Worm (Caenorhabditis elegans) whole organism, late embryonic: ENCODE results near the gene F58E1.13.
A peak's percentile ranks its signal among the peaks of the same experiment; 100 is the strongest.
"Not testable (repeated sequence)": the region's sequence is repeated elsewhere in the genome, so short reads cannot be mapped to it uniquely, and the experiment has no call there.

Experiments used
- C38D4.7 ChIP-seq: fragments of 200-800 bp; sonication (Bioruptor generic); optimal IDR thresholded peaks from 2 replicates; lab custom pipeline; 2018; ENCODE audit warnings: mild to moderate bottlenecking, missing genetic modification characterization, moderate library complexity, missing compliant biosample characterization
- F13H6.1 ChIP-seq: sonication (generic microtip); optimal IDR thresholded peaks from 2 replicates; lab custom pipeline; 2016; ENCODE audit warnings: missing genetic modification characterization, missing compliant biosample characterization
- K02D7.2 ChIP-seq: sonication (generic microtip); optimal IDR thresholded peaks from 2 replicates; lab custom pipeline; 2017; ENCODE audit warnings: mild to moderate bottlenecking, missing genetic modification characterization, missing compliant biosample characterization
- K09A11.1 ChIP-seq: sonication (generic microtip); optimal IDR thresholded peaks from 2 replicates; lab custom pipeline; 2017; ENCODE audit warnings: antibody characterized with exemption, mild to moderate bottlenecking, missing genetic modification characterization, missing compliant biosample characterization; ENCODE audit not compliant: insufficient read depth
- ahr-1 ChIP-seq: sonication (generic microtip); optimal IDR thresholded peaks from 2 replicates; lab custom pipeline; 2016; ENCODE audit warnings: missing genetic modification characterization, missing compliant biosample characterization
- ceh-19 ChIP-seq: fragments of 200-800 bp; sonication (Bioruptor generic); optimal IDR thresholded peaks from 2 replicates; lab custom pipeline; 2018; ENCODE audit warnings: mild to moderate bottlenecking, missing genetic modification characterization, missing compliant biosample characterization
- ceh-22 ChIP-seq: sonication (generic microtip); optimal IDR thresholded peaks from 2 replicates; lab custom pipeline; 2017; ENCODE audit warnings: missing biosample characterization, missing genetic modification characterization
- ceh-30 ChIP-seq: fragments of 150-350 bp; optimal IDR thresholded peaks from 2 replicates; lab custom pipeline; 2014; ENCODE audit warnings: missing biosample characterization, missing genetic modification characterization
- ceh-31 ChIP-seq: sonication (generic microtip); optimal IDR thresholded peaks from 2 replicates; lab custom pipeline; 2016; ENCODE audit warnings: missing genetic modification characterization, missing compliant biosample characterization
- ceh-48 ChIP-seq: sonication (generic microtip); optimal IDR thresholded peaks from 2 replicates; lab custom pipeline; 2016; ENCODE audit warnings: missing genetic modification characterization, inconsistent platforms, missing compliant biosample characterization
- che-1 ChIP-seq: sonication (generic microtip); optimal IDR thresholded peaks from 2 replicates; lab custom pipeline; 2016; ENCODE audit warnings: mild to moderate bottlenecking, missing genetic modification characterization, missing compliant biosample characterization
- dve-1 ChIP-seq: sonication (generic microtip); optimal IDR thresholded peaks from 2 replicates; lab custom pipeline; 2017; ENCODE audit warnings: antibody characterized with exemption, mild to moderate bottlenecking, missing genetic modification characterization, missing compliant biosample characterization
- elt-2 ChIP-seq: sonication (generic microtip); optimal IDR thresholded peaks from 2 replicates; lab custom pipeline; 2016; ENCODE audit warnings: missing genetic modification reagents, missing genetic modification characterization, missing compliant biosample characterization
- eyg-1 ChIP-seq: sonication (generic microtip); optimal IDR thresholded peaks from 2 replicates; lab custom pipeline; 2016; ENCODE audit warnings: missing genotype, missing genetic modification characterization, missing compliant biosample characterization
- fkh-10 ChIP-seq: fragments of 150-350 bp; optimal IDR thresholded peaks from 2 replicates; lab custom pipeline; 2014; ENCODE audit warnings: missing biosample characterization, missing genetic modification reagents, missing genetic modification characterization
- hlh-13 ChIP-seq: fragments of 200-800 bp; sonication (Bioruptor generic); optimal IDR thresholded peaks from 2 replicates; lab custom pipeline; 2018; ENCODE audit warnings: mild to moderate bottlenecking, missing genetic modification characterization, missing compliant biosample characterization
- hlh-30 ChIP-seq: sonication (generic microtip); optimal IDR thresholded peaks from 2 replicates; lab custom pipeline; 2017; ENCODE audit warnings: antibody characterized with exemption, missing genetic modification characterization, missing compliant biosample characterization; ENCODE audit not compliant: insufficient read depth
- lin-11 ChIP-seq: fragments of 200-800 bp; sonication (Bioruptor generic); optimal IDR thresholded peaks from 2 replicates; lab custom pipeline; 2018; ENCODE audit warnings: mild to moderate bottlenecking, missing genetic modification characterization, missing compliant biosample characterization
- madf-2 ChIP-seq: sonication (generic microtip); optimal IDR thresholded peaks from 2 replicates; lab custom pipeline; 2017; ENCODE audit warnings: missing genetic modification characterization, missing compliant biosample characterization
- nhr-11 ChIP-seq: fragments of 150-350 bp; optimal IDR thresholded peaks from 2 replicates; lab custom pipeline; 2014; ENCODE audit warnings: missing biosample characterization, missing genetic modification characterization
- odd-2 ChIP-seq: sonication (generic microtip); optimal IDR thresholded peaks from 2 replicates; lab custom pipeline; 2017; ENCODE audit warnings: antibody characterized with exemption, mild to moderate bottlenecking, missing genetic modification characterization, missing compliant biosample characterization
- pha-4 ChIP-seq: fragments of 150-350 bp; optimal IDR thresholded peaks from 2 replicates; lab custom pipeline; 2018; ENCODE audit warnings: missing biosample characterization, missing genetic modification reagents, missing genetic modification characterization
- ref-2 ChIP-seq: sonication (generic microtip); optimal IDR thresholded peaks from 2 replicates; lab custom pipeline; 2016; ENCODE audit warnings: missing genetic modification characterization, missing compliant biosample characterization
- rnt-1 ChIP-seq: sonication (generic microtip); optimal IDR thresholded peaks from 2 replicates; lab custom pipeline; 2016; ENCODE audit warnings: missing genetic modification characterization, missing compliant biosample characterization
- sdc-2 ChIP-seq: sonication (generic microtip); optimal IDR thresholded peaks from 2 replicates; lab custom pipeline; 2016; ENCODE audit warnings: missing genotype, missing genetic modification characterization, missing compliant biosample characterization
- tbx-2 ChIP-seq: sonication (generic microtip); optimal IDR thresholded peaks from 2 replicates; lab custom pipeline; 2016; ENCODE audit warnings: missing genetic modification characterization, missing compliant biosample characterization
- tbx-7 ChIP-seq: sonication (generic microtip); optimal IDR thresholded peaks from 2 replicates; lab custom pipeline; 2016; ENCODE audit warnings: missing genotype, missing genetic modification characterization, missing compliant biosample characterization
- unc-3 ChIP-seq, 2 experiments: fragments of 200-800 bp in 1 of 2; sonication (Bioruptor generic) in 1 of 2; sonication (generic microtip) in 1 of 2; conservative IDR thresholded peaks in 1 of 2; optimal IDR thresholded peaks in 1 of 2; 2 replicates each; pipeline versions ENCODE4 v1.3.6 to Lab custom; 2016 to 2022; ENCODE audit warnings: missing compliant biosample characterization in 2 of 2, missing genetic modification characterization in 2 of 2, missing genetic modification reagents in 1 of 2
- unc-42 ChIP-seq: sonication (generic microtip); optimal IDR thresholded peaks from 2 replicates; lab custom pipeline; 2016; ENCODE audit warnings: missing genotype, missing genetic modification characterization, missing compliant biosample characterization
- unc-86 ChIP-seq: sonication (generic microtip); optimal IDR thresholded peaks from 2 replicates; lab custom pipeline; 2016; ENCODE audit warnings: missing genetic modification characterization, missing compliant biosample characterization
- ztf-16 ChIP-seq: sonication (generic microtip); optimal IDR thresholded peaks from 2 replicates; lab custom pipeline; 2017; ENCODE audit warnings: missing genetic modification characterization, missing compliant biosample characterization

F58E1.13 gene

DNA sequence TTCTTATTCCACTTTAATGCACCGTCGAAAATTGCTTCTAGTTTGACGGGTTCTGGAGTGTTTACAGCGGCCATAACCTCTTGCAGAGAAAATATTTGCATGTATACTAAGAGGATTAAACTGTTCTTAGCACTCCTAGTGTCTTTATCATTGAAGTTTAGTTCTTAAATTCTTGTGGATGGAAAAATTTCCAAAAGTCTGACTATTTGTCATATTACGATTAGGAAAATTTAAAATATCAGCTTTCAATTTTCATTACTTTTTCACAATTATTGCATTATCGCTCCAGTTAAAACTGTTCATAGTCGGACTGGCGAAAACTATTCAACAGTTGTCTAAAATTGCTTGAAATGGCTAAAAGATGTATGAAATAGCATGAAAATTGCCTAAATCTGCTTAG lies 34.8 kb downstream of the F58E1.13 start, which contains the start of gene ZC204.13:
ZC204.13 (minus strand) TSS at position 101 of the 400 bp plus-strand sequence.
- not testable (repeated sequence) for TF ChIP-seq K09A11.1 (tag; lab: Kevin White, UChicago); madf-2; hlh-13 (GFP tag; lab: Kevin White, UChicago)

DNA sequence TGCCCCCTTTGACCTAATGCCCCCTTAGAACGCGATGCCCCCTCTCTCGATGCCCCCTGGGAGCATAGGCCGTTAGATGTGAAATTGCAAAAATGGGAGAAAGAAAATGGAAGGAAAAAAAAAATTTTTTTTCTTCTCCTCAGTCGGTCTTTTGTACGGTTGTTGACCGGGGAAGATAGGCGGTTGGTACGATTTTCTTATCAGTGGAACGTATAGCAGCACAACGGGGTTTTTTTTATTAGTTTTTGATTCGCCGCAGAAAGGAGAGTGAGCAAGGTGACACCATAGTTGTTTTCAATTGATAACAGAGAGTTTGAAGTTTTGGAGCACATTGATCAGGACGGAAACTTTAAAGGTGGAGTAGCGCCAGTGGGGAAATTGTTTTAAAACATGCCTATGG lies 35.9 kb downstream of the F58E1.13 start:
- peak; percentile 16 for TF ChIP-seq elt-2 (tag; lab: Kevin White, UChicago)

DNA sequence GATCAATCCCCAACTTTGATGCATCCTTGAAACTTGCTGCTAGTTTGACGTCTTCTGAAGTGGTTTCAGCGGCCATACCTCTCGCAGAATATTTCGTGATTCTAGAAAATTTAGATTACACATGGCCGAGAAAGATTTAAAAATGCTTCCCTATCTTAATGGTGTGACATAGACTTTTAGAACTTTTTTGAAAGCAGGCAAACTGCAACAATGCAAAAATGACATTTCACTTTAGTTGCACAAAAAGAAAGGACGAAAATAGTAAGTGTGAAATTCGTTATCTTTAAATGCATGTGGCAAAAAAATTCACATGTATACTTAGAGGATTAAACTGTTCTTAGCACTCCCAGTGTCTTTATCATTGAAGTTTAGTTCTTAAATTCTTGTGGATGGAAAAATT lies 38.5 kb downstream of the F58E1.13 start, which contains the start of gene ZC204.12:
ZC204.12 (minus strand) TSS at position 101 of the 400 bp plus-strand sequence.
- TF ChIP-seq sdc-2 (tag; lab: Kevin White, UChicago) (no peak), rnt-1 (tag; lab: Kevin White, UChicago) (no peak), ztf-16 (tag; lab: Kevin White, UChicago) (no peak), F13H6.1 (no peak), dve-1 (tag; lab: Kevin White, UChicago) (no peak)

DNA sequence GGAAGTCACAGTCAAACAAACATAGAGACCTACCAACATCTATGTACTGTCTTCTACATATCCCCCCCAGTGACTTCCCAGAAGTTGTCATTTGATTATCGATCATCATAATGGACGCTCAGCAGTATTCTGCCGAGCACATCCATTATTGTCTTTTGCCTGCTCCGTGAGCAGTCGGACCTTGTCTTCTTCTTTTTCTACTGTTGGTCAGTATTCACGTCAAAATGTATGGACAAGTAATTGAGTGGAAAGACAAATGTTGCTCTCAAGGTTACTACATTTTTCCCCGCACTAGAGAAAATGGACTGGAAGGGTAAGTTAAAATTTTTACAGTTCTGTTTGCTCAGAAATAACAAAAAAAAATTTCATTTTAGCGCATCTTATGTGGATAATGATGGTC lies 40.8 kb downstream of the F58E1.13 start, which contains the start of gene btb-12:
btb-12 (plus strand) TSS at position 301 of the 400 bp plus-strand sequence.
- TF ChIP-seq tbx-2 (tag; lab: Kevin White, UChicago) = no peak
- TF ChIP-seq unc-42 (tag; lab: Kevin White, UChicago) = no peak
- TF ChIP-seq hlh-30 (tag; lab: Kevin White, UChicago) = no peak
- no peak for TF ChIP-seq pha-4 (tag; lab: Kevin White, UChicago)
- no peak for TF ChIP-seq ceh-22 (tag; lab: Kevin White, UChicago)
- TF ChIP-seq fkh-10 (GFP tag; lab: Kevin White, UChicago) = no peak
- no peak for TF ChIP-seq ztf-16 (tag; lab: Kevin White, UChicago)
- no peak for TF ChIP-seq che-1 (tag; lab: Kevin White, UChicago)
- no peak for TF ChIP-seq unc-3 (GFP tag; conservative IDR thresholded peaks at IDR 0.05; lab: Robert Waterston, UW)
- TF ChIP-seq unc-3 (tag; optimal IDR thresholded peaks at IDR 0.05; lab: Kevin White, UChicago) = no peak
- TF ChIP-seq ceh-19 (GFP tag; lab: Kevin White, UChicago) = no peak
- TF ChIP-seq tbx-7 (tag; lab: Kevin White, UChicago) = no peak
- TF ChIP-seq ceh-30 (tag; lab: Kevin White, UChicago) = no peak
- TF ChIP-seq lin-11 (tag; lab: Kevin White, UChicago) = no peak
- TF ChIP-seq C38D4.7 (GFP tag; lab: Kevin White, UChicago) = no peak
- TF ChIP-seq hlh-13 (GFP tag; lab: Kevin White, UChicago) = no peak
- TF ChIP-seq ceh-48 (tag; lab: Kevin White, UChicago) = no peak
- TF ChIP-seq ref-2 (tag; lab: Kevin White, UChicago) = no peak
- TF ChIP-seq eyg-1 (tag; lab: Kevin White, UChicago) = no peak
- TF ChIP-seq nhr-11 (tag; lab: Kevin White, UChicago) = no peak
- TF ChIP-seq, all 69 proteins: peak for 0

DNA sequence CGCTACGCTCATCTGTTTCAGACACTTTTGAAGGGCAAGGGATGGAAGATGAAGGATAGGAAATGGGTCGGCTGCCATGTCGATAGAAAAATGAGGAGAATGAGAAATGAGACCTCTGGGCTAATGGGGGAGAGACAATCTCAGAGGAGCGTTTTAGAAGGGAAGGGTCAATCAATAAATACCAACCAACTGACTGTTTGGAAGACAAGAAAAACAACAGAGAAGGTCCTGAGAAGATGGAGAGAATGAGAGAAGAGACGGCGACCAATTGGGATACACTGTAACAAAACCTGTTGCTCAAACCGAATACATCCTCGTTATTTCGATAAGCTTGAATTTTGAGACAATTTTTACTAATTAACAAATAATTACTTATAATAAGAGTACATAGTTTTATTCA lies 42.3 kb downstream of the F58E1.13 start, which contains the start of gene fbxb-15:
fbxb-15 (minus strand) TSS at position 101 of the 400 bp plus-strand sequence.
- no peak for TF ChIP-seq unc-86 (tag; lab: Kevin White, UChicago)
- no peak for TF ChIP-seq ceh-19 (GFP tag; lab: Kevin White, UChicago)
- TF ChIP-seq fkh-10 (GFP tag; lab: Kevin White, UChicago) = no peak
- no peak for TF ChIP-seq ceh-30 (tag; lab: Kevin White, UChicago)
- TF ChIP-seq odd-2 (tag; lab: Kevin White, UChicago) = no peak
- TF ChIP-seq K02D7.2 (tag; lab: Kevin White, UChicago) = no peak
- TF ChIP-seq ahr-1 (tag; lab: Kevin White, UChicago) = no peak
- TF ChIP-seq unc-42 (tag; lab: Kevin White, UChicago) = no peak
- no peak for TF ChIP-seq hlh-13 (GFP tag; lab: Kevin White, UChicago)
- TF ChIP-seq ceh-31 = no peak
